Worm (Caenorhabditis elegans): ENCODE measurements around the gene srh-207.

The srh-207 gene

ce11 chrV:18425544-18425943 lies 15.5 kb upstream of the srh-207 start, which contains the start of gene ZK262.19:
TSS of gene ZK262.19 (minus strand) at chrV:18425644.
- TF ChIP-seq aha-1 (tag; optimal IDR thresholded peaks at IDR 0.05) (no peak), egl-13 (tag; optimal IDR thresholded peaks at IDR 0.05) (no peak), fos-1 (tag; optimal IDR thresholded peaks at IDR 0.05) (no peak), irx-1 (tag; optimal IDR thresholded peaks at IDR 0.05) (no peak), mab-9 (GFP tag; IDR thresholded peaks at IDR 0.05) (no peak), tbx-2 (tag; optimal IDR thresholded peaks at IDR 0.05) (no peak), aly-2 (tag; optimal IDR thresholded peaks at IDR 0.05) (no peak), snu-23 (GFP tag; optimal IDR thresholded peaks at IDR 0.05) (no peak), nhr-11 (tag; optimal IDR thresholded peaks at IDR 0.05) (no peak), ceh-90 (tag; optimal IDR thresholded peaks at IDR 0.05) (no peak), C04F5.9 (tag; optimal IDR thresholded peaks at IDR 0.05) (no peak), sox-4 (tag; optimal IDR thresholded peaks at IDR 0.05) (no peak), unc-98 (GFP tag; IDR thresholded peaks at IDR 0.05) (no peak), nhr-28 (tag; optimal IDR thresholded peaks at IDR 0.05) (no peak), efl-1 (optimal IDR thresholded peaks at IDR 0.05) (no peak), efl-1 (GFP tag; optimal IDR thresholded peaks at IDR 0.05 in 1 of 2) (no peak), nhr-90 (tag; optimal IDR thresholded peaks at IDR 0.05; ENCODE audit: poor library complexity) (no peak), hlh-4 (tag; optimal IDR thresholded peaks at IDR 0.05) (no peak)

- TF ChIP-seq ztf-4 (tag; optimal IDR thresholded peaks at IDR 0.05): no peak
- TF ChIP-seq zag-1 (tag; optimal IDR thresholded peaks at IDR 0.05): no peak
- TF ChIP-seq snu-23 (GFP tag; optimal IDR thresholded peaks at IDR 0.05): no peak
- no peak for TF ChIP-seq aha-1 (tag; optimal IDR thresholded peaks at IDR 0.05)
- no peak for TF ChIP-seq lir-3 (tag; optimal IDR thresholded peaks at IDR 0.05; ENCODE audit: poor library complexity)
These were observed 14.4 kb upstream of the srh-207 start, which contains the start of gene ZK262.4 for ce11 chrV:18424471-18424870. TSS of gene ZK262.4 (minus strand) at chrV:18424571.

ce11 chrV:18420797-18421196 lies 10.8 kb upstream of the srh-207 start, which contains the start of gene srj-26:
TSS of gene srj-26 (plus strand) at chrV:18421097.
- TF ChIP-seq nhr-77 (tag; optimal IDR thresholded peaks at IDR 0.05) (no peak), aly-2 (tag; optimal IDR thresholded peaks at IDR 0.05) (no peak), ceh-90 (tag; optimal IDR thresholded peaks at IDR 0.05) (no peak), nhr-237 (tag; optimal IDR thresholded peaks at IDR 0.05) (no peak), sptf-1 (tag; optimal IDR thresholded peaks at IDR 0.05) (no peak), lir-3 (tag; optimal IDR thresholded peaks at IDR 0.05; ENCODE audit: poor library complexity) (no peak), ets-5 (GFP tag; IDR thresholded peaks at IDR 0.05) (no peak), elt-3 (tag; optimal IDR thresholded peaks at IDR 0.05) (no peak), lin-35 (GFP tag; optimal IDR thresholded peaks at IDR 0.05) (no peak)

- no peak for TF ChIP-seq dpl-1 (GFP tag; optimal IDR thresholded peaks at IDR 0.05)
- no peak for TF ChIP-seq ces-1 (GFP tag; optimal IDR thresholded peaks at IDR 0.05)
- no peak for TF ChIP-seq aha-1 (tag; optimal IDR thresholded peaks at IDR 0.05)
- TF ChIP-seq nhr-20 (tag; optimal IDR thresholded peaks at IDR 0.05): no peak
- TF ChIP-seq unc-130 (tag; optimal IDR thresholded peaks at IDR 0.05): no peak
- no peak for TF ChIP-seq nhr-11 (tag; optimal IDR thresholded peaks at IDR 0.05)
- TF ChIP-seq C34B4.2 (tag; optimal IDR thresholded peaks at IDR 0.05): no peak
- TF ChIP-seq ceh-63 (GFP tag; optimal IDR thresholded peaks at IDR 0.05): no peak
- no peak for TF ChIP-seq blmp-1 (tag; optimal IDR thresholded peaks at IDR 0.05)
- TF ChIP-seq xbp-1 (tag; optimal IDR thresholded peaks at IDR 0.05): no peak
- no peak for TF ChIP-seq nhr-85 (tag)
These were observed 4.0 kb upstream of the srh-207 start, which contains the start of gene txt-8 for ce11 chrV:18414051-18414450. TSS of gene txt-8 (plus strand) at chrV:18414351.

- TF ChIP-seq unc-30 (tag; optimal IDR thresholded peaks at IDR 0.05): no peak
- no peak for TF ChIP-seq nhr-11 (tag; optimal IDR thresholded peaks at IDR 0.05)
- no peak for TF ChIP-seq C34B4.2 (tag; optimal IDR thresholded peaks at IDR 0.05)
- TF ChIP-seq dsc-1 (tag; optimal IDR thresholded peaks at IDR 0.05): no peak
- TF ChIP-seq pag-3 (tag; optimal IDR thresholded peaks at IDR 0.05; ENCODE audit: borderline replicate concordance, insufficient read depth): no peak
- TF ChIP-seq mab-9 (GFP tag; IDR thresholded peaks at IDR 0.05): no peak
- TF ChIP-seq snpc-4 (tag; optimal IDR thresholded peaks at IDR 0.05): no peak
- no peak for TF ChIP-seq unc-86 (tag; optimal IDR thresholded peaks at IDR 0.05)
- TF ChIP-seq unc-98 (GFP tag; IDR thresholded peaks at IDR 0.05): no peak
- TF ChIP-seq grh-1 (GFP tag; IDR thresholded peaks at IDR 0.05): no peak
- TF ChIP-seq pax-3 (tag; optimal IDR thresholded peaks at IDR 0.05): no peak
- no peak for TF ChIP-seq alr-1 (tag; optimal IDR thresholded peaks at IDR 0.05; ENCODE audit: borderline replicate concordance)
- TF ChIP-seq ceh-90 (tag; optimal IDR thresholded peaks at IDR 0.05): no peak
These were observed 2.8 kb upstream of the srh-207 start, which contains the start of gene ZK262.2 for ce11 chrV:18412887-18413286. TSS of gene ZK262.2 (minus strand) at chrV:18412987.
